Fruit fly (Drosophila melanogaster): ENCODE measurements around the gene CG4390.

Gene CG4390

dm6 chr3R:20021152-20021769, 38.3 kb downstream of the CG4390 start, which contains the start of the genes PIG-L and psidin (continued):
- TF ChIP-seq corto (GFP tag; optimal IDR thresholded peaks at IDR 0.05), result no peak
- TF ChIP-seq az2 (GFP tag; optimal IDR thresholded peaks at IDR 0.05), result peak; percentile 88
- TF ChIP-seq CG10209 (GFP tag; optimal IDR thresholded peaks at IDR 0.05), result peak; percentile 87
- peak; percentile 96 for TF ChIP-seq CG4424 (GFP tag; optimal IDR thresholded peaks at IDR 0.05)
- peak; percentile 94 for TF ChIP-seq CG30403 (GFP tag; optimal IDR thresholded peaks at IDR 0.05)
- peak; percentile 82 for TF ChIP-seq CG9727 (GFP tag; optimal IDR thresholded peaks at IDR 0.05)
- TF ChIP-seq CG1233 (GFP tag; optimal IDR thresholded peaks at IDR 0.05), result peak; percentile 69
- no peak for TF ChIP-seq Jarid2 (GFP tag; optimal IDR thresholded peaks at IDR 0.05)
- peak; percentile 53 for TF ChIP-seq Sry-β (GFP tag; optimal IDR thresholded peaks at IDR 0.05)
- peak; percentile 52; the same call in 1 of the 3 replicates for TF ChIP-seq croc (GFP tag; conservative IDR thresholded peaks at IDR 0.05)
- peak; percentile 84 for TF ChIP-seq chn (GFP tag; optimal IDR thresholded peaks at IDR 0.05)
- TF ChIP-seq CG7556 (GFP tag; optimal IDR thresholded peaks at IDR 0.05), result peak; percentile 86
- peak; percentile 12 for TF ChIP-seq p53 (GFP tag; optimal IDR thresholded peaks at IDR 0.05)
- TF ChIP-seq trem (tag; optimal IDR thresholded peaks at IDR 0.05), result peak; percentile 70
- peak; percentile 86 for TF ChIP-seq lilli (GFP tag; optimal IDR thresholded peaks at IDR 0.05)
- peak; percentile 58 for TF ChIP-seq org-1 (GFP tag; optimal IDR thresholded peaks at IDR 0.05)
- TF ChIP-seq klu (GFP tag; IDR thresholded peaks at IDR 0.05), result peak; percentile 83
- TF ChIP-seq CG11093 (GFP tag; IDR thresholded peaks at IDR 0.05), result peak; percentile 47; the same call in 2 of the 3 replicates
- peak; percentile 62 for TF ChIP-seq luna (GFP tag; optimal IDR thresholded peaks at IDR 0.05)
- TF ChIP-seq amos (GFP tag; IDR thresholded peaks at IDR 0.05; ENCODE audit: partially characterized antibody), result peak; percentile 92
- TF ChIP-seq Ada2b (GFP tag; IDR thresholded peaks at IDR 0.05), result peak; percentile 53
- TF ChIP-seq crp (GFP tag; optimal IDR thresholded peaks at IDR 0.05), result peak; percentile 80 to 95
- peak; percentile 84 for TF ChIP-seq CG9817 (tag; optimal IDR thresholded peaks at IDR 0.05)
- no peak for TF ChIP-seq CG12769 (tag; optimal IDR thresholded peaks at IDR 0.05)
- peak; percentile 93 for TF ChIP-seq CG2120 (GFP tag; optimal IDR thresholded peaks at IDR 0.05)
- peak; percentile 53 for TF ChIP-seq CrebB (tag; optimal IDR thresholded peaks at IDR 0.05)
- TF ChIP-seq ken (GFP tag; IDR thresholded peaks at IDR 0.05), result peak; percentile 77
- TF ChIP-seq Lim3 (GFP tag; IDR thresholded peaks at IDR 0.05), result no peak
- TF ChIP-seq lola (GFP tag; optimal IDR thresholded peaks at IDR 0.05), result peak in 1 of 3 experiments; percentile 93
- no peak for TF ChIP-seq ash1 (GFP tag; optimal IDR thresholded peaks at IDR 0.05)
- peak; percentile 16; the same call in 1 of the 3 replicates for TF ChIP-seq gce (GFP tag; IDR thresholded peaks at IDR 0.05)
- peak; percentile 66; the same call in 1 of the 2 replicates for TF ChIP-seq CG32767 (GFP tag; IDR thresholded peaks at IDR 0.05)
- TF ChIP-seq CG8281 (tag; optimal IDR thresholded peaks at IDR 0.05), result peak; percentile 66
- no peak for TF ChIP-seq Poxn (GFP tag; IDR thresholded peaks at IDR 0.05)
- peak; percentile 71 for TF ChIP-seq CG11695 (GFP tag; IDR thresholded peaks at IDR 0.05)
- TF ChIP-seq Dfd (GFP tag; optimal IDR thresholded peaks at IDR 0.05), result no peak
- 0 out of 2 replicates have a peak, but pooled peaks have one; percentile 21 for TF ChIP-seq Awh (GFP tag; IDR thresholded peaks at IDR 0.05)
- TF ChIP-seq mld (GFP tag; IDR thresholded peaks at IDR 0.05; ENCODE audit: partially characterized antibody), result peak; percentile 84
- TF ChIP-seq stwl (tag; optimal IDR thresholded peaks at IDR 0.05), result peak; percentile 38
- peak; percentile 69 for TF ChIP-seq Vsx1 (GFP tag; optimal IDR thresholded peaks at IDR 0.05)
- TF ChIP-seq CG3847 (GFP tag; IDR thresholded peaks at IDR 0.05), result peak; percentile 81
- peak; percentile 89 for TF ChIP-seq tio (GFP tag; optimal IDR thresholded peaks at IDR 0.05)
- peak; percentile 46 for TF ChIP-seq vfl (GFP tag; optimal IDR thresholded peaks at IDR 0.05)
- peak; percentile 77 for TF ChIP-seq Camta (GFP tag; optimal IDR thresholded peaks at IDR 0.05)
- TF ChIP-seq CG4282 (GFP tag; optimal IDR thresholded peaks at IDR 0.05), result peak; percentile 3
- peak; percentile 97 for TF ChIP-seq sna (GFP tag; IDR thresholded peaks at IDR 0.05; ENCODE audit: partially characterized antibody)
- TF ChIP-seq Doc3 (GFP tag; IDR thresholded peaks at IDR 0.05; ENCODE audit: partially characterized antibody), result peak; percentile 97
- peak; percentile 50 for TF ChIP-seq Six4 (GFP tag; optimal IDR thresholded peaks at IDR 0.05)
- peak; percentile 87 for TF ChIP-seq dysf (GFP tag; IDR thresholded peaks at IDR 0.05)
